Worm (Caenorhabditis elegans) whole organism, L2 larva: ENCODE measurements around the gene nspd-5.

ENCODE experiments used
- ZK546.5 ChIP-seq: sonication (generic microtip); optimal IDR thresholded peaks from 2 replicates; lab custom pipeline; 2017; ENCODE audit warnings: missing biosample characterization, missing genetic modification characterization
- ama-1 ChIP-seq: fragments of 150-350 bp; optimal IDR thresholded peaks from 2 replicates; lab custom pipeline; 2018; ENCODE audit warnings: inconsistent platforms
- crh-2 ChIP-seq: sonication (generic microtip); optimal IDR thresholded peaks from 2 replicates; lab custom pipeline; 2017; ENCODE audit warnings: missing biosample characterization, missing genetic modification characterization
- elt-1 ChIP-seq: fragments of 150-350 bp; optimal IDR thresholded peaks from 2 replicates; lab custom pipeline; 2014; ENCODE audit warnings: missing biosample characterization, missing genetic modification characterization
- lin-39 ChIP-seq: fragments of 150-350 bp; optimal IDR thresholded peaks from 2 replicates; lab custom pipeline; 2014; ENCODE audit warnings: missing biosample characterization, missing genetic modification reagents, missing genetic modification characterization
- nhr-11 ChIP-seq: fragments of 150-350 bp; optimal IDR thresholded peaks from 2 replicates; lab custom pipeline; 2014; ENCODE audit warnings: missing biosample characterization, missing genetic modification characterization
- snpc-4 ChIP-seq: fragments of 150-350 bp; optimal IDR thresholded peaks from 2 replicates; lab custom pipeline; 2014; ENCODE audit warnings: missing biosample characterization, missing genetic modification characterization
- zag-1 ChIP-seq: fragments of 150-350 bp; optimal IDR thresholded peaks from 2 replicates; lab custom pipeline; 2014; ENCODE audit warnings: missing biosample characterization, missing genetic modification characterization
- ztf-11 ChIP-seq: sonication (generic microtip); optimal IDR thresholded peaks from 2 replicates; lab custom pipeline; 2017; ENCODE audit warnings: missing biosample characterization, missing genetic modification characterization
- ztf-4 ChIP-seq: fragments of 150-350 bp; optimal IDR thresholded peaks from 2 replicates; lab custom pipeline; 2014; ENCODE audit warnings: missing biosample characterization, missing genetic modification characterization

DNA sequence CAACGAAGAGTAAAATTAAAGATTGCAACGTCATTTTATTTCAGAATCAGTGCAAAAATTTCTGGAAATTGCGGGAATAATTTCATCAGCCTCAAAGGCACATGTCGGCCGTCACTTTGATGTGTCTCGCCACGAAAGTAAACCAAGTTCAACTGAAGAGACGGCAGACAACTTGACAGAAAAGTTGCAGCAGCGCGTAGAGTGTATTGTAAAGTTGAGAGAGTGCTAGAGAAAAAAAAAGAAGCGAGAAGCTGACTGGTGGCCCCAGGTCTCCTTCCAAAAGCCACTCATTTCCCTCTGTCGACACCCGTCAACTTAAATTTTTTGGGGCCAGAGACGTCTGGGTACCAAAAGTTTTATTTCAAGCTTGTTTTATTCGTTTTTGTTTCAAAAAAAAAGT is 44.1 kb upstream of the nspd-5 start:
- TF ChIP-seq nhr-11 (no peak), snpc-4 (tag; lab: Kevin White, UChicago) (peak; percentile 64), ZK546.5 (no peak), ama-1 (peak; percentile 59), ztf-11 (tag; lab: Kevin White, UChicago) (no peak), elt-1 (tag; lab: Kevin White, UChicago) (no peak), zag-1 (tag; lab: Kevin White, UChicago) (peak; percentile 51), crh-2 (tag; lab: Kevin White, UChicago) (peak; percentile 87), lin-39 (tag; lab: Kevin White, UChicago) (no peak), ztf-4 (peak; percentile 39)
